Worm (Caenorhabditis elegans) whole organism, L4 larva: ENCODE measurements around the gene pals-29.

ENCODE experiments used
- aly-2 ChIP-seq: sonication (generic microtip); optimal IDR thresholded peaks from 2 replicates; lab custom pipeline; 2018; ENCODE audit warnings: missing biosample characterization, missing genetic modification characterization
- ces-1 ChIP-seq: fragments of 150-350 bp; sonication (generic microtip); optimal IDR thresholded peaks from 4 replicates; lab custom pipeline; 2014; ENCODE audit warnings: missing biosample characterization, missing genetic modification reagents, missing genetic modification characterization
- dmd-6 ChIP-seq: fragments of 200-800 bp; sonication (Bioruptor generic); IDR thresholded peaks from 2 replicates; pipeline ENCODE4 v1.3.6; 2022; ENCODE audit warnings: missing genetic modification reagents, missing genetic modification characterization, missing compliant biosample characterization
- fkh-10 ChIP-seq: fragments of 150-350 bp; optimal IDR thresholded peaks from 2 replicates; lab custom pipeline; 2014; ENCODE audit warnings: missing biosample characterization, missing genetic modification reagents, missing genetic modification characterization
- fos-1 ChIP-seq: fragments of 150-350 bp; optimal IDR thresholded peaks from 2 replicates; lab custom pipeline; 2014; ENCODE audit warnings: missing biosample characterization, missing genetic modification characterization
- lin-39 ChIP-seq: fragments of 150-350 bp; optimal IDR thresholded peaks from 2 replicates; lab custom pipeline; 2014; ENCODE audit warnings: missing biosample characterization, missing genetic modification reagents, missing genetic modification characterization
- nhr-11 ChIP-seq: fragments of 150-350 bp; optimal IDR thresholded peaks from 2 replicates; lab custom pipeline; 2014; ENCODE audit warnings: missing biosample characterization, missing genetic modification characterization
- nhr-237 ChIP-seq: sonication (generic microtip); optimal IDR thresholded peaks from 2 replicates; lab custom pipeline; 2017; ENCODE audit warnings: missing biosample characterization, missing genetic modification characterization
- nhr-25 ChIP-seq: sonication (generic microtip); optimal IDR thresholded peaks from 2 replicates; lab custom pipeline; 2017; ENCODE audit warnings: missing genetic modification characterization, mild to moderate bottlenecking, missing compliant biosample characterization, antibody characterized with exemption, moderate library complexity, borderline replicate concordance; ENCODE audit not compliant: insufficient read depth
- ztf-11 ChIP-seq: fragments of 150-350 bp; optimal IDR thresholded peaks from 2 replicates; lab custom pipeline; 2014; ENCODE audit warnings: missing biosample characterization, missing genetic modification characterization

ce11 chrIV:14532366-14532765 is 10.1 kb downstream of the pals-29 start:
- TF ChIP-seq ztf-11 (tag; lab: Kevin White, UChicago): no peak
- no peak for TF ChIP-seq dmd-6 (GFP tag; lab: Robert Waterston, UW)
- TF ChIP-seq nhr-11 (tag; lab: Kevin White, UChicago): no peak
- no peak for TF ChIP-seq lin-39 (tag; lab: Kevin White, UChicago)
- no peak for TF ChIP-seq nhr-25
- no peak for TF ChIP-seq aly-2 (tag; lab: Kevin White, UChicago)
- TF ChIP-seq fkh-10 (GFP tag; lab: Kevin White, UChicago): no peak
- TF ChIP-seq fos-1 (tag; lab: Kevin White, UChicago): no peak
- no peak for TF ChIP-seq ces-1 (GFP tag; lab: Kevin White, UChicago)
- TF ChIP-seq nhr-237 (tag; lab: Kevin White, UChicago): no peak
